Worm (Caenorhabditis elegans): Measurements from ENCODE around the gene srv-27.

DNA sequence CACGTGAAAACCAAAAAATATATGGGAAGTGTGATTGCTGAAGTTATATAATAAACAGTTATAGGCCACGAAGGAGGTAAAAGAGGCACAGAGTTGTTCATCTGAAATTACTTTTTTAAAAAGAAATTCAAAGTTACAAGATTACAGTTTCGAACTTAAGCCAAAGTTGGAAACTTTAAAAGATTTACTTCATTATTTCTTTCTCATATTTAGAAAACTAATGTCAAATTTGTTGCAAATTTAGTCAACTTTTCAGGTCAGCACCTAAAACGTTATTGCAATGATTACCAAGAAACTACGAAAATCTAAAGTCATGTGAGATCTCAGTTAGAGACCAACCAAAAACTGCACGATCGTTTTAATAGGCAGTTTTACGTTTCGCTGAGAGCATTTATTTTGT is 5.5 kb upstream of the srv-27 start, which contains the start of gene srv-25:
- TF ChIP-seq ztf-23 (GFP tag; IDR thresholded peaks at IDR 0.05) (no peak), klf-2 (GFP tag; conservative IDR thresholded peaks at IDR 0.05) (no peak), ref-1 (GFP tag; conservative IDR thresholded peaks at IDR 0.05) (no peak), ztf-29 (GFP tag; IDR thresholded peaks at IDR 0.05) (no peak)

All from whole organism, midembryonic.